Worm (Caenorhabditis elegans): Measurements from ENCODE around the gene B0432.1.
"Not testable (repeated sequence)": the region's sequence is repeated elsewhere in the genome, so short reads cannot be mapped to it uniquely, and the experiment has no call there.

Gene B0432.1

DNA sequence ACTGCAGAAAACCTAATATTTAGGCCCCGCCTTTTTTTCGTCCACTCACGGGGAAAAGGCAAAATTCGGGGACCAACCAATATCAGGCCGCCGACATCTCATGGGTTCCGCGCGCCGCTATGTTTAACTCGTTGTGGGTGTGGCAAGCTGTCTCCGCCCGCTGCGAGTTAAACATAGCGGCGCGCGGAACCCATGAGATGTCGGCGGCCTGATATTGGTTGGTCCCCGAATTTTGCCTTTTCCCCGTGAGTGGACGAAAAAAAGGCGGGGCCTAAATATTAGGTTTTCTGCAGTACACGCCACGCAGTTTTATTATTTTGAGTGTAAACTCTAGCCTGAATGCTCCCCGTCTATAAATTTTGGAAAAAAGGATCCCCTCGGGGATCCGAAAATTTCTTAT, 41.4 kb upstream of the B0432.1 start:
- TF ChIP-seq snpc-4 (GFP tag; optimal IDR thresholded peaks at IDR 0.05), result not testable (repeated sequence)
- TF ChIP-seq snpc-4 (tag; optimal IDR thresholded peaks at IDR 0.05), result peak in 2 of 4 experiments; percentile 84 to 91

DNA sequence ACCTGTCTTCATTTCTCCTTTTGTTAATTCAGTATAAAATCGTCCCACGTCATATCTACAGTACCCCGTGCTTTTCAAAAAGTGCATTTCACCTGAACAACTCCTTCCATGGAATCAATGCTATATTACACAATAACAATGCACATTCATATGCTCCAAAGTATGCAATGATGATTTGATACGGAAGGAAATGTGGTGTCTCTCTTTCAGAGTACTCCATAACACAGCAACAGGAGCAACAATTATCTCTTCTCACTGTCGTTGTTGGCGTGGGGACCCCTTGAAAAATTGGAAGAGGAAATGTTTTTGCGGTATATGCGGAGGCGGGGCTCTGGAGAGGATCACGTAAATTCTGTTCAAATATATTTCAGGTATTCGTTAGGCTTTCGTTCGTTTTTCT, 39.7 kb upstream of the B0432.1 start, which contains the start of gene cat-2:
Gene cat-2 (plus strand): TSS at position 301 of the 400 bp plus-strand sequence.
- TF ChIP-seq ekl-4 (GFP tag; IDR thresholded peaks at IDR 0.05) (no peak), lsl-1 (GFP tag; optimal IDR thresholded peaks at IDR 0.05) (no peak), fkh-3 (tag; optimal IDR thresholded peaks at IDR 0.05) (no peak), ztf-3 (GFP tag; optimal IDR thresholded peaks at IDR 0.05) (no peak), ztf-28 (GFP tag; IDR thresholded peaks at IDR 0.05) (no peak), egl-18 (GFP tag; IDR thresholded peaks at IDR 0.05) (no peak), akir-1 (GFP tag; optimal IDR thresholded peaks at IDR 0.05) (no peak), ama-1 (optimal IDR thresholded peaks at IDR 0.05) (no peak), ama-1 (GFP tag; optimal IDR thresholded peaks at IDR 0.05) (no peak), ceh-79 (tag; optimal IDR thresholded peaks at IDR 0.05) (no peak)

DNA sequence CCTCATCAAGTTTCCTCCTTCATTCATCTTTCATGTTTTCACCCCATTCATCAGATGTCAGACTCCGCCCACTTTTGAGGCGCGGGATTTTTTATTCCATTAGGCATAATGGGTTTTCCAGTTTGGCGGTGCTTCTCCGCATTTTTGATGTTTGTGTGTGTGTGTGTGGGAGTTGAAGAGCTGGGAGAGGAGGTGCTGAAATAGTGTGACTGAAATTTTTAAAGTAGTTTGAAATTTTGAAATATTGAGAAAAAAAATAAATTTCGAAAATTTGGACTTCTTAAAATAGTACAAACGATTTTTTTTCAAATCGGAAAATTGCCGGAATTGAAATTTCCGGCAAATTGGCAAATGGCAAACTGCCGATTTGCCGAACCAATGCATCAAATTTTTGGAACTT, 33.6 kb upstream of the B0432.1 start, which contains the start of gene scc-2:
Gene scc-2 (minus strand): TSS at position 101 of the 400 bp plus-strand sequence.
- no peak for TF ChIP-seq F49E8.2 (tag; optimal IDR thresholded peaks at IDR 0.05; ENCODE audit: insufficient read depth)
- TF ChIP-seq T26A5.8 (tag; optimal IDR thresholded peaks at IDR 0.05), result no peak

ce11 chrII:264053-264452, 33.1 kb upstream of the B0432.1 start, which contains the start of gene B0432.14:
TSS of gene B0432.14 (plus strand) at chrII:264353.
- TF ChIP-seq T07F8.4 (tag; optimal IDR thresholded peaks at IDR 0.05) (no peak), nhr-120 (GFP tag; IDR thresholded peaks at IDR 0.05) (no peak), C17E4.6 (GFP tag; IDR thresholded peaks at IDR 0.05) (no peak), F57A8.1 (GFP tag; optimal IDR thresholded peaks at IDR 0.05) (no peak), egl-18 (GFP tag; IDR thresholded peaks at IDR 0.05) (no peak), fkh-3 (tag; optimal IDR thresholded peaks at IDR 0.05) (no peak), B0035.1 (tag; optimal IDR thresholded peaks at IDR 0.05) (no peak), hlh-12 (tag; optimal IDR thresholded peaks at IDR 0.05) (no peak), F22D6.2 (tag; optimal IDR thresholded peaks at IDR 0.05) (no peak)

ce11 chrII:273872-274271, 23.3 kb upstream of the B0432.1 start, which contains the start of gene B0432.7:
TSS of gene B0432.7 (minus strand) at chrII:273972.
- TF ChIP-seq sea-2 (GFP tag; IDR thresholded peaks at IDR 0.05) (no peak), snpc-1.1 (tag; optimal IDR thresholded peaks at IDR 0.05; ENCODE audit: insufficient read depth) (no peak), nhr-120 (GFP tag; IDR thresholded peaks at IDR 0.05) (no peak), Y53F4B.3 (GFP tag; IDR thresholded peaks at IDR 0.05) (no peak), fkh-3 (tag; optimal IDR thresholded peaks at IDR 0.05) (no peak), aptf-3 (GFP tag; IDR thresholded peaks at IDR 0.05) (no peak), K11D2.4 (GFP tag; IDR thresholded peaks at IDR 0.05) (no peak), ztf-3 (GFP tag; optimal IDR thresholded peaks at IDR 0.05) (no peak), nhr-27 (tag; optimal IDR thresholded peaks at IDR 0.05) (no peak), zim-3 (tag; optimal IDR thresholded peaks at IDR 0.05) (no peak), hmg-1.2 (GFP tag; IDR thresholded peaks at IDR 0.05) (no peak), attf-6 (GFP tag; IDR thresholded peaks at IDR 0.05) (no peak), lir-1 (GFP tag; conservative IDR thresholded peaks at IDR 0.05) (no peak)

DNA sequence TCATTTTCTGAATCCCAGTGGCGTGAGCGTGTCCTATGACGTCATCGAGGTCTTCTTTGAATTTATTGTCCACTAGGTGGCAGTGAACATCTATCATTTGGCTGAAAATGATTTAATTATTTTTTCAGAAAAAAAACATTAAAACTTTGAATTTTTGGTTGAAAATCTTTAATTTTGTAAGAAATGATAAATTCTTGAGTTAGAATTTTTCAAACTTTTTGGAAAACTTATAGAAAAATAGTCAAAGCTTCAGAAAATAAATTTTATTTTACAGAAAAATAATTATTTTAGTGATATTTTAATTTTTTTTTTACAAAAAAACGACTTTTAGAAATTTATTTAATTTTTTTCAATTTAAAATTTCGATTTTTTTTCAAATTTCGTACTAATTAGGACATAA, 18.6 kb upstream of the B0432.1 start, which contains the start of gene B0432.8:
Gene B0432.8 (minus strand): TSS at position 101 of the 400 bp plus-strand sequence.
- TF ChIP-seq ztf-22 (GFP tag; optimal IDR thresholded peaks at IDR 0.05) (no peak), Y95B8A.8 (GFP tag; IDR thresholded peaks at IDR 0.05) (no peak), sptf-2 (GFP tag; optimal IDR thresholded peaks at IDR 0.05) (no peak), K11D2.4 (GFP tag; IDR thresholded peaks at IDR 0.05) (no peak), F39B2.1 (GFP tag; IDR thresholded peaks at IDR 0.05) (no peak), rec-8 (tag; optimal IDR thresholded peaks at IDR 0.05) (no peak), snpc-3.4 (tag; optimal IDR thresholded peaks at IDR 0.05) (no peak), rcor-1 (GFP tag; IDR thresholded peaks at IDR 0.05) (no peak), aptf-2 (GFP tag; conservative IDR thresholded peaks at IDR 0.05) (no peak), C06A6.2 (GFP tag; conservative IDR thresholded peaks at IDR 0.05) (no peak), snpc-1.3 (tag; optimal IDR thresholded peaks at IDR 0.05; ENCODE audit: insufficient read depth) (no peak), efl-1 (GFP tag; optimal IDR thresholded peaks at IDR 0.05) (no peak)
